Worm (Caenorhabditis elegans) whole organism, mixed stage, embryonic: ENCODE measurements around the gene hlh-26.

Experiments used
- bed-3 ChIP-seq: fragments of 200-800 bp; sonication (Bioruptor generic); optimal IDR thresholded peaks from 3 replicates; lab custom pipeline; 2018; ENCODE audit warnings: mild to moderate bottlenecking, missing genetic modification characterization, moderate library complexity, missing compliant biosample characterization
- blmp-1 ChIP-seq: fragments of 150-350 bp; optimal IDR thresholded peaks from 2 replicates; lab custom pipeline; 2014; ENCODE audit warnings: missing biosample characterization, missing genetic modification characterization
- drap-1 ChIP-seq: fragments of 200-800 bp; sonication (Bioruptor generic); optimal IDR thresholded peaks from 3 replicates; lab custom pipeline; 2018; ENCODE audit warnings: mild to moderate bottlenecking, missing genetic modification characterization, missing compliant biosample characterization
- elt-3 ChIP-seq: fragments of 150-350 bp; optimal IDR thresholded peaks from 2 replicates; lab custom pipeline; 2014; ENCODE audit warnings: missing biosample characterization, missing genetic modification characterization
- mab-5 ChIP-seq: fragments of 150-350 bp; optimal IDR thresholded peaks from 2 replicates; lab custom pipeline; 2014; ENCODE audit warnings: missing biosample characterization, missing genetic modification characterization
- mep-1 ChIP-seq: fragments of 150-350 bp; optimal IDR thresholded peaks from 2 replicates; lab custom pipeline; 2017; ENCODE audit warnings: missing biosample characterization, missing genetic modification reagents, missing genetic modification characterization, inconsistent platforms
- nhr-28 ChIP-seq: fragments of 150-350 bp; optimal IDR thresholded peaks from 2 replicates; lab custom pipeline; 2014; ENCODE audit warnings: missing biosample characterization, missing genetic modification characterization
- snpc-4 ChIP-seq: fragments of 150-350 bp; optimal IDR thresholded peaks from 2 replicates; lab custom pipeline; 2014; ENCODE audit warnings: missing biosample characterization, missing genetic modification characterization
- unc-39 ChIP-seq: fragments of 150-350 bp; optimal IDR thresholded peaks from 2 replicates; lab custom pipeline; 2014; ENCODE audit warnings: missing biosample characterization, missing genetic modification characterization

DNA sequence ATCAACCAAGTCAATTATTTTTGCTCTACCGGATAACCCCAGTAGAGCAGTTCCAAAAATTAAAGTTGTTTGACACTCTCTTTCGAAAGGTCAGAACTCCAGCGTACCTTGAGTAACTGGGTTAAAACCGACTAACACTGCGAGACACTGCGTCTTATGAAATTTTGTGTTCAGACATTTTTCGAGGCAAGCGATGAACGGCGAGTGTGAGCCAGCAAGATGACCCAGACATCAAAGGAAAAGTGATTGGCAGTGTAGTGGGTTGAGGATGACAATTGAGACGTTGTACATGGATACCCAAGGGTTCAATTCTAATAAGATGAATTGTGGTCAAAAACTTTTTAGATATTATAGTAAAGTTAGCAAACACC, 10.6 kb upstream of the hlh-26 start:
- no peak for TF ChIP-seq unc-39 (tag; lab: Kevin White, UChicago)
- no peak for TF ChIP-seq snpc-4
- no peak for TF ChIP-seq elt-3
- TF ChIP-seq bed-3, result no peak
- TF ChIP-seq mep-1 (tag; lab: Kevin White, UChicago), result no peak
- TF ChIP-seq blmp-1 (tag; lab: Kevin White, UChicago), result no peak
- no peak for TF ChIP-seq nhr-28 (tag; lab: Kevin White, UChicago)
- no peak for TF ChIP-seq drap-1 (GFP tag; lab: Kevin White, UChicago)
- no peak for TF ChIP-seq mab-5
